Worm (Caenorhabditis elegans): Measurements from ENCODE around the gene C10C6.7.

C10C6.7 gene

DNA sequence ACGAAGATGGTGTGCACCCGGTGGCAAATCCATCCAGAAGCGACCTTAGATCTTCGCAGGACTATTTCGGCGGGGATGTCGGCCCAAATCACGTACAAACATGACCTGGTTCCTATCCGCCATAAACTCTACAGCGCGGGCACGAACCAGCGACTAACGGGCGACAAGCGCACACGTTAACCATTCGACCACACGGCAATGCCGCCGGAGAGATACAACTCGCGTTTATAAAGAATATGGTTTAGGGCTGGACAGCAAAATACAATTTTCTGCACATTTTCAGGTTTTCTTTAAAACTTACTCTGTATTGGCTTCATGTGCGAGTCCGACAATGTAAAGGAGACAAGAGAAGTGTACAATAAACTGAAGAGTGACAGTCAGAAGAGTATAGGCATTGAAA lies 6.8 kb upstream of the C10C6.7 start (continued):
- peak; percentile 40; the same call in 1 of the 2 replicates for TF ChIP-seq F39B2.1 (GFP tag; IDR thresholded peaks at IDR 0.05)
- TF ChIP-seq B0035.1 (tag; optimal IDR thresholded peaks at IDR 0.05), result peak; percentile 74
- peak; percentile 79 for TF ChIP-seq madf-10 (tag; optimal IDR thresholded peaks at IDR 0.05)
- TF ChIP-seq unc-62 (GFP tag; optimal IDR thresholded peaks at IDR 0.05), result no peak
- TF ChIP-seq egl-18 (GFP tag; IDR thresholded peaks at IDR 0.05), result peak; percentile 89
- peak; percentile 46; the same call in 1 of the 2 replicates for TF ChIP-seq C06A6.2 (GFP tag; conservative IDR thresholded peaks at IDR 0.05)
- TF ChIP-seq lsl-1 (GFP tag; optimal IDR thresholded peaks at IDR 0.05), result peak; percentile 70
- peak; percentile 72 for TF ChIP-seq ztf-26 (tag; optimal IDR thresholded peaks at IDR 0.05)
- TF ChIP-seq hrde-1 (tag; optimal IDR thresholded peaks at IDR 0.05; ENCODE audit: borderline replicate concordance), result peak; percentile 92
- TF ChIP-seq mes-4 (tag; optimal IDR thresholded peaks at IDR 0.05), result peak; percentile 87
- TF ChIP-seq sdz-38 (tag; optimal IDR thresholded peaks at IDR 0.05), result peak; percentile 69
- TF ChIP-seq nfya-1 (tag; optimal IDR thresholded peaks at IDR 0.05; ENCODE audit: borderline replicate concordance, insufficient read depth), result no peak
- 0 out of 2 replicates have a peak, but pooled peaks have one; percentile 16 for TF ChIP-seq madf-8 (GFP tag; conservative IDR thresholded peaks at IDR 0.05)
- peak; percentile 70 for TF ChIP-seq B0019.2 (GFP tag; conservative IDR thresholded peaks at IDR 0.05)
- TF ChIP-seq ceh-100 (GFP tag; IDR thresholded peaks at IDR 0.05), result peak; percentile 68
- TF ChIP-seq lsy-27 (tag; optimal IDR thresholded peaks at IDR 0.05; ENCODE audit: borderline replicate concordance, insufficient read depth), result peak; percentile 88
- TF ChIP-seq dox-1 (GFP tag; IDR thresholded peaks at IDR 0.05), result peak; percentile 91
- peak; percentile 94 for TF ChIP-seq ZK185.1 (tag; optimal IDR thresholded peaks at IDR 0.05; ENCODE audit: poor library complexity, severe bottlenecking)
- peak; percentile 50 for TF ChIP-seq mel-28 (tag; optimal IDR thresholded peaks at IDR 0.05; ENCODE audit: borderline replicate concordance)
- no peak for TF ChIP-seq hlh-26 (GFP tag; conservative IDR thresholded peaks at IDR 0.05)
- TF ChIP-seq Y53F4B.3 (GFP tag; IDR thresholded peaks at IDR 0.05), result no peak
- peak; percentile 79 for TF ChIP-seq hmg-1.2 (GFP tag; IDR thresholded peaks at IDR 0.05)
- peak; percentile 78; the same call in 1 of the 2 replicates for TF ChIP-seq C17E4.6 (GFP tag; IDR thresholded peaks at IDR 0.05)
- TF ChIP-seq let-607 (tag; optimal IDR thresholded peaks at IDR 0.05), result peak; percentile 56 to 66
- TF ChIP-seq attf-6 (GFP tag; IDR thresholded peaks at IDR 0.05), result peak; percentile 84
- TF ChIP-seq nhr-120 (GFP tag; IDR thresholded peaks at IDR 0.05), result peak; percentile 95
- peak; percentile 85 for TF ChIP-seq D2030.7 (GFP tag; IDR thresholded peaks at IDR 0.05)
- TF ChIP-seq dpff-1 (tag; optimal IDR thresholded peaks at IDR 0.05), result peak; percentile 63
- peak; percentile 97 for TF ChIP-seq egl-44 (GFP tag; IDR thresholded peaks at IDR 0.05)
- TF ChIP-seq unc-130 (GFP tag; optimal IDR thresholded peaks at IDR 0.05), result peak; percentile 79
- TF ChIP-seq aptf-2 (GFP tag; conservative IDR thresholded peaks at IDR 0.05), result 0 out of 2 replicates have a peak, but pooled peaks have one; percentile 7
- no peak for TF ChIP-seq cebp-1 (GFP tag; IDR thresholded peaks at IDR 0.05)
- TF ChIP-seq cebp-1 (tag; optimal IDR thresholded peaks at IDR 0.05), result peak; percentile 84
- TF ChIP-seq atf-7 (tag; optimal IDR thresholded peaks at IDR 0.05), result peak; percentile 79
- TF ChIP-seq nfyb-1 (GFP tag; IDR thresholded peaks at IDR 0.05), result peak; percentile 90
- TF ChIP-seq F23B12.7 (tag; optimal IDR thresholded peaks at IDR 0.05; ENCODE audit: insufficient read depth), result peak; percentile 83
- peak; percentile 52 for TF ChIP-seq ama-1 (optimal IDR thresholded peaks at IDR 0.05)
- peak; percentile 84 to 93 for TF ChIP-seq ama-1 (GFP tag; optimal IDR thresholded peaks at IDR 0.05)
- peak; percentile 97 for TF ChIP-seq sptf-2 (GFP tag; optimal IDR thresholded peaks at IDR 0.05)
- 0 out of 2 replicates have a peak, but pooled peaks have one; percentile 11 for TF ChIP-seq hmg-20 (GFP tag; IDR thresholded peaks at IDR 0.05)
- TF ChIP-seq mcd-1 (GFP tag; IDR thresholded peaks at IDR 0.05), result peak; percentile 70
- peak; percentile 51 for TF ChIP-seq gei-17 (GFP tag; optimal IDR thresholded peaks at IDR 0.05)
- TF ChIP-seq madf-6 (GFP tag; IDR thresholded peaks at IDR 0.05), result peak; percentile 81
- 0 out of 2 replicates have a peak, but pooled peaks have one; percentile 45 for TF ChIP-seq Y79H2A.3 (GFP tag; conservative IDR thresholded peaks at IDR 0.05)
- TF ChIP-seq nhr-179 (tag; optimal IDR thresholded peaks at IDR 0.05), result peak; percentile 68
- TF ChIP-seq pha-4 (tag; optimal IDR thresholded peaks at IDR 0.05), result no peak
- TF ChIP-seq snpc-3.4 (tag; optimal IDR thresholded peaks at IDR 0.05), result peak; percentile 84
- TF ChIP-seq ekl-4 (GFP tag; IDR thresholded peaks at IDR 0.05), result peak; percentile 85

All from whole organism, young adult.